Fruit fly (Drosophila melanogaster) whole organism, embryonic: ENCODE measurements around the gene SIFaR.

Source experiments
- Ada2b ChIP-seq: fragments of 200-800 bp; sonication (Bioruptor generic); IDR thresholded peaks from 2 replicates; pipeline ENCODE4 v1.3.6; 2022; ENCODE audit warnings: missing biosample characterization, missing genetic modification characterization
- Adf1 ChIP-seq: fragments of 200-800 bp; sonication (Bioruptor generic); IDR thresholded peaks from 2 replicates; pipeline ENCODE4 v1.3.6; 2022; ENCODE audit warnings: missing biosample characterization, missing genetic modification characterization
- Atf3 ChIP-seq: fragments of 200-800 bp; sonication (Bioruptor generic); optimal IDR thresholded peaks from 3 replicates; lab custom pipeline; 2016; ENCODE audit warnings: missing biosample characterization, missing genetic modification characterization
- Atf6 ChIP-seq: fragments of 200-800 bp; sonication (Bioruptor generic); IDR thresholded peaks from 2 replicates; pipeline ENCODE4 v1.3.6; 2022; ENCODE audit warnings: missing biosample characterization, missing genetic modification characterization
- BEAF-32 ChIP-seq: fragments of 200-800 bp; sonication (Bioruptor generic); optimal IDR thresholded peaks from 3 replicates; lab custom pipeline; 2017; ENCODE audit warnings: missing biosample characterization, missing genetic modification characterization, mild to moderate bottlenecking, moderate library complexity, missing genetic modification reagents
- BtbVII ChIP-seq: fragments of 200-800 bp; sonication (Bioruptor generic); optimal IDR thresholded peaks from 3 replicates; lab custom pipeline; 2017; ENCODE audit warnings: missing biosample characterization, mild to moderate bottlenecking, missing genetic modification characterization
- CG10274 ChIP-seq: fragments of 200-800 bp; sonication (Bioruptor generic); optimal IDR thresholded peaks from 3 replicates; lab custom pipeline; 2017; ENCODE audit warnings: missing biosample characterization, mild to moderate bottlenecking, missing genetic modification characterization
- CG10321 ChIP-seq: fragments of 200-800 bp; sonication (Bioruptor generic); IDR thresholded peaks from 2 replicates; pipeline ENCODE4 v1.3.6; 2022; ENCODE audit warnings: missing biosample characterization, missing genetic modification characterization
- CG11085 ChIP-seq: fragments of 200-800 bp; sonication (Bioruptor generic); IDR thresholded peaks from 2 replicates; pipeline ENCODE4 v1.3.6; 2022; ENCODE audit warnings: missing biosample characterization, missing genetic modification characterization
- CG11247 ChIP-seq: fragments of 200-800 bp; sonication (Bioruptor generic); IDR thresholded peaks from 2 replicates; pipeline ENCODE4 v1.3.6; 2022; ENCODE audit warnings: missing biosample characterization, missing genetic modification characterization
- CG12219 ChIP-seq: fragments of 200-800 bp; sonication (Bioruptor generic); optimal IDR thresholded peaks from 3 replicates; lab custom pipeline; 2018; ENCODE audit warnings: missing biosample characterization, mild to moderate bottlenecking, missing genetic modification characterization
- CG15269 ChIP-seq: fragments of 200-800 bp; sonication (Bioruptor generic); optimal IDR thresholded peaks from 2 replicates; lab custom pipeline; 2018; ENCODE audit warnings: missing biosample characterization, mild to moderate bottlenecking, missing genetic modification characterization, moderate library complexity
- CG17385 ChIP-seq: fragments of 200-800 bp; sonication (Bioruptor generic); optimal IDR thresholded peaks from 3 replicates; lab custom pipeline; 2018; ENCODE audit warnings: missing biosample characterization, mild to moderate bottlenecking, missing genetic modification characterization
- CG1792 ChIP-seq: fragments of 200-800 bp; sonication (Bioruptor generic); optimal IDR thresholded peaks from 2 replicates; lab custom pipeline; 2016; ENCODE audit warnings: missing biosample characterization, missing genetic modification characterization
- CG18599 ChIP-seq: fragments of 200-800 bp; sonication (Bioruptor generic); optimal IDR thresholded peaks from 3 replicates; lab custom pipeline; 2017; ENCODE audit warnings: missing biosample characterization, missing genetic modification characterization, mild to moderate bottlenecking, moderate library complexity, missing genetic modification reagents
- CG18619 ChIP-seq: fragments of 200-800 bp; sonication (Bioruptor generic); optimal IDR thresholded peaks from 3 replicates; lab custom pipeline; 2017; ENCODE audit warnings: missing biosample characterization, mild to moderate bottlenecking, missing genetic modification characterization
- CG2678 ChIP-seq: fragments of 200-800 bp; sonication (Bioruptor generic); optimal IDR thresholded peaks from 3 replicates; lab custom pipeline; 2019; ENCODE audit warnings: missing biosample characterization, mild to moderate bottlenecking, missing genetic modification characterization, moderate library complexity
- CG31224 ChIP-seq: fragments of 200-800 bp; sonication (Bioruptor generic); IDR thresholded peaks from 2 replicates; pipeline ENCODE4 v1.3.6; 2022; ENCODE audit warnings: missing biosample characterization, missing genetic modification characterization
- CG31441 ChIP-seq: fragments of 200-800 bp; sonication (Bioruptor generic); IDR thresholded peaks from 2 replicates; pipeline ENCODE4 v1.3.6; 2022; ENCODE audit warnings: missing biosample characterization, missing genetic modification characterization
- CG33213 ChIP-seq: fragments of 200-800 bp; sonication (Bioruptor generic); optimal IDR thresholded peaks from 3 replicates; lab custom pipeline; 2016; ENCODE audit warnings: missing biosample characterization, missing genetic modification characterization
- CG4360 ChIP-seq: fragments of 200-800 bp; sonication (Bioruptor generic); IDR thresholded peaks from 2 replicates; pipeline ENCODE4 v1.3.6; 2022; ENCODE audit warnings: missing biosample characterization, missing genetic modification characterization
- CG7372 ChIP-seq: fragments of 200-800 bp; sonication (Bioruptor generic); IDR thresholded peaks from 2 replicates; pipeline ENCODE4 v1.3.6; 2022; ENCODE audit warnings: missing biosample characterization, missing genetic modification characterization
- CG7839 ChIP-seq: fragments of 200-800 bp; sonication (Bioruptor generic); optimal IDR thresholded peaks from 3 replicates; lab custom pipeline; 2018; ENCODE audit warnings: missing biosample characterization, mild to moderate bottlenecking, missing genetic modification characterization, moderate library complexity
- CG7987 ChIP-seq: fragments of 200-800 bp; sonication (Bioruptor generic); optimal IDR thresholded peaks from 2 replicates; lab custom pipeline; 2018; ENCODE audit warnings: missing biosample characterization, mild to moderate bottlenecking, missing genetic modification characterization, moderate library complexity
- CG8281 ChIP-seq: fragments of 200-800 bp; sonication (Bioruptor generic); optimal IDR thresholded peaks from 2 replicates; lab custom pipeline; 2018; ENCODE audit warnings: missing biosample characterization, mild to moderate bottlenecking, missing genetic modification characterization, moderate library complexity
- CTCF ChIP-seq: fragments of 200-800 bp; sonication (Bioruptor generic); optimal IDR thresholded peaks from 2 replicates; lab custom pipeline; 2017; ENCODE audit warnings: missing biosample characterization, mild to moderate bottlenecking, missing genetic modification characterization, moderate library complexity
- D19B ChIP-seq: fragments of 200-800 bp; sonication (Bioruptor generic); optimal IDR thresholded peaks from 2 replicates; lab custom pipeline; 2017; ENCODE audit warnings: missing biosample characterization, mild to moderate bottlenecking, missing genetic modification characterization
- Doc3 ChIP-seq: fragments of 200-800 bp; sonication (Bioruptor generic); IDR thresholded peaks from 3 replicates; pipeline ENCODE4 v1.3.6; 2022; ENCODE audit warnings: missing biosample characterization, missing genetic modification characterization; ENCODE audit not compliant: partially characterized antibody
- Dp ChIP-seq: fragments of 200-800 bp; sonication (Bioruptor generic); optimal IDR thresholded peaks from 2 replicates; lab custom pipeline; 2018; ENCODE audit warnings: missing biosample characterization, mild to moderate bottlenecking, missing genetic modification characterization, moderate library complexity
- E2f2 ChIP-seq: fragments of 200-800 bp; sonication (Bioruptor generic); IDR thresholded peaks from 2 replicates; pipeline ENCODE4 v1.3.6; 2022; ENCODE audit warnings: missing biosample characterization, missing genetic modification characterization
- Gug ChIP-seq: fragments of 200-800 bp; sonication (Bioruptor generic); IDR thresholded peaks from 4 replicates; pipeline ENCODE4 v1.3.6; 2022; ENCODE audit warnings: missing biosample characterization, missing genetic modification characterization
- HHEX ChIP-seq: fragments of 200-800 bp; sonication (Bioruptor generic); optimal IDR thresholded peaks from 3 replicates; lab custom pipeline; 2017; ENCODE audit warnings: missing biosample characterization, mild to moderate bottlenecking, missing genetic modification characterization, missing genetic modification reagents
- HmgZ ChIP-seq: fragments of 200-800 bp; sonication (Bioruptor generic); optimal IDR thresholded peaks from 2 replicates; lab custom pipeline; 2018; ENCODE audit warnings: missing biosample characterization, mild to moderate bottlenecking, missing genetic modification characterization
- MBD-R2 ChIP-seq: fragments of 200-800 bp; sonication (Bioruptor generic); IDR thresholded peaks from 2 replicates; pipeline ENCODE4 v1.3.6; 2022; ENCODE audit warnings: missing biosample characterization, missing genetic modification characterization
- Med ChIP-seq: fragments of 200-800 bp; sonication (Bioruptor generic); peaks from one replicate; lab custom pipeline; 2016; ENCODE audit warnings: missing biosample characterization, missing genetic modification characterization, mild to moderate bottlenecking, inconsistent platforms, moderate library complexity
- Stat92E ChIP-seq, 3 experiments: fragments of >200 bp in 2 of 3; fragments of 200-800 bp in 1 of 3; sonication (Bioruptor generic) in 1 of 3; optimal IDR thresholded peaks; 2 replicates each; lab custom pipeline; 2017 to 2019; ENCODE audit warnings: missing biosample characterization in 3 of 3, missing genetic modification characterization in 3 of 3, mild to moderate bottlenecking in 1 of 3, moderate library complexity in 1 of 3
- Trl ChIP-seq, 3 experiments: fragments of >200 bp in 2 of 3; fragments of 200-800 bp in 1 of 3; sonication (Bioruptor generic) in 1 of 3; optimal IDR thresholded peaks; 2 replicates in 1 of 3; 3 replicates in 2 of 3; lab custom pipeline; 2016 to 2017; ENCODE audit warnings: missing biosample characterization in 1 of 3, missing genetic modification characterization in 1 of 3
- Xbp1 ChIP-seq: fragments of 200-800 bp; sonication (Bioruptor generic); optimal IDR thresholded peaks from 3 replicates; lab custom pipeline; 2016; ENCODE audit warnings: missing biosample characterization, mild to moderate bottlenecking, missing genetic modification characterization
- dmrt99B ChIP-seq: fragments of 200-800 bp; sonication (Bioruptor generic); optimal IDR thresholded peaks from 2 replicates; lab custom pipeline; 2018; ENCODE audit warnings: missing biosample characterization, mild to moderate bottlenecking, missing genetic modification characterization, moderate library complexity
- gro ChIP-seq: fragments of 200-800 bp; sonication (Bioruptor generic); optimal IDR thresholded peaks from 2 replicates; lab custom pipeline; 2016; ENCODE audit warnings: missing biosample characterization, missing genetic modification characterization
- her ChIP-seq: fragments of 200-800 bp; sonication (Bioruptor generic); optimal IDR thresholded peaks from 2 replicates; lab custom pipeline; 2016; ENCODE audit warnings: missing biosample characterization, missing genetic modification characterization
- nerfin-1 ChIP-seq: fragments of 200-800 bp; sonication (Bioruptor generic); optimal IDR thresholded peaks from 3 replicates; lab custom pipeline; 2019; ENCODE audit warnings: missing biosample characterization, mild to moderate bottlenecking, missing genetic modification characterization, moderate library complexity
- org-1 ChIP-seq: fragments of 200-800 bp; sonication (Bioruptor generic); optimal IDR thresholded peaks from 2 replicates; lab custom pipeline; 2017; ENCODE audit warnings: missing biosample characterization, missing genetic modification characterization
- pho ChIP-seq: fragments of 200-800 bp; sonication (Bioruptor generic); optimal IDR thresholded peaks from 2 replicates; lab custom pipeline; 2016; ENCODE audit warnings: missing biosample characterization, missing genetic modification characterization
- sob ChIP-seq: fragments of 200-800 bp; sonication (Bioruptor generic); IDR thresholded peaks from 2 replicates; pipeline ENCODE4 v1.3.6; 2022; ENCODE audit warnings: missing biosample characterization, missing genetic modification characterization
- sr ChIP-seq: fragments of 200-800 bp; sonication (Bioruptor generic); IDR thresholded peaks from 3 replicates; pipeline ENCODE4 v1.3.6; 2022; ENCODE audit warnings: missing biosample characterization, missing genetic modification characterization
- tup ChIP-seq: fragments of 200-800 bp; sonication (Bioruptor generic); optimal IDR thresholded peaks from 2 replicates; lab custom pipeline; 2016; ENCODE audit warnings: missing biosample characterization, mild to moderate bottlenecking, missing genetic modification characterization, moderate library complexity
- unc-4 ChIP-seq: fragments of 200-800 bp; sonication (Bioruptor generic); IDR thresholded peaks from 2 replicates; pipeline ENCODE4 v1.3.6; 2022; ENCODE audit warnings: missing biosample characterization, missing genetic modification characterization; ENCODE audit not compliant: partially characterized antibody
- vnd ChIP-seq: fragments of 200-800 bp; sonication (Bioruptor generic); IDR thresholded peaks from 3 replicates; pipeline ENCODE4 v1.3.6; 2022; ENCODE audit warnings: missing biosample characterization, missing genetic modification characterization; ENCODE audit not compliant: partially characterized antibody

SIFaR gene

dm6 chr3R:21246492-21247061, 47.2 kb downstream of the SIFaR start, which contains the start of gene ETHR:
Gene ETHR (plus strand): TSS chr3R:21247011.
- TF ChIP-seq gro (GFP tag; lab: Kevin White, UChicago) = peak; percentile 37
- TF ChIP-seq CG17385 (GFP tag; lab: Kevin White, UChicago) = peak; percentile 51
- TF ChIP-seq CG11085 (GFP tag; lab: Robert Waterston, UW) = peak; percentile 37; the same call in 1 of the 2 replicates
- peak; percentile 29 for TF ChIP-seq CG12219 (GFP tag; lab: Kevin White, UChicago)
- TF ChIP-seq sr = no peak
- peak; percentile 1 for TF ChIP-seq pho (GFP tag; lab: Kevin White, UChicago)
- TF ChIP-seq CG8281 (tag; lab: Kevin White, UChicago) = peak; percentile 54
- TF ChIP-seq CTCF = peak; percentile 79
- no peak for TF ChIP-seq CG4360
- no peak for TF ChIP-seq CG31224
- TF ChIP-seq her (GFP tag; lab: Kevin White, UChicago) = peak; percentile 35
- no peak for TF ChIP-seq Gug
- peak; percentile 65 for TF ChIP-seq HmgZ (tag; lab: Kevin White, UChicago)
- TF ChIP-seq CG15269 (tag; lab: Kevin White, UChicago) = peak; percentile 78
- TF ChIP-seq CG7987 = peak; percentile 10
- TF ChIP-seq tup (GFP tag; lab: Kevin White, UChicago) = no peak
- TF ChIP-seq CG2678 (tag; lab: Kevin White, UChicago) = peak; percentile 73
- TF ChIP-seq D19B (GFP tag; lab: Kevin White, UChicago) = peak; percentile 14
- TF ChIP-seq CG7839 (tag; lab: Kevin White, UChicago) = peak; percentile 41
- no peak for TF ChIP-seq CG7372 (GFP tag; lab: Robert Waterston, UW)
- TF ChIP-seq dmrt99B (tag; lab: Kevin White, UChicago) = peak; percentile 17
- TF ChIP-seq Xbp1 (GFP tag; lab: Kevin White, UChicago) = peak; percentile 41
- TF ChIP-seq CG33213 (GFP tag; lab: Kevin White, UChicago) = no peak
- TF ChIP-seq Stat92E (GFP tag; optimal IDR thresholded peaks at IDR 0.05; lab: Kevin White, UChicago) = no peak
- peak; percentile 53 for TF ChIP-seq unc-4
- TF ChIP-seq CG1792 (GFP tag; lab: Kevin White, UChicago) = no peak
- peak; percentile 35 for TF ChIP-seq BEAF-32
- TF ChIP-seq org-1 (GFP tag; lab: Kevin White, UChicago) = peak; percentile 44
- TF ChIP-seq MBD-R2 (GFP tag; lab: Robert Waterston, UW) = peak; percentile 49; the same call in 1 of the 2 replicates
- 0 out of 2 replicates have a peak, but pooled peaks have one; percentile 19 for TF ChIP-seq CG10321 (GFP tag; lab: Robert Waterston, UW)
- TF ChIP-seq Dp = peak; percentile 69
- TF ChIP-seq Atf3 (GFP tag; lab: Kevin White, UChicago) = no peak
- TF ChIP-seq CG31441 (GFP tag; lab: Robert Waterston, UW) = peak; percentile 45
- peak; percentile 75 for TF ChIP-seq Atf6 (GFP tag; lab: Robert Waterston, UW)
- TF ChIP-seq Ada2b (GFP tag; lab: Robert Waterston, UW) = no peak
- TF ChIP-seq CG18619 = peak; percentile 39
- TF ChIP-seq Adf1 = peak; percentile 54; the same call in 1 of the 2 replicates
- TF ChIP-seq vnd (GFP tag; lab: Robert Waterston, UW) = peak; percentile 53; the same call in 2 of the 3 replicates
- TF ChIP-seq nerfin-1 (tag; lab: Kevin White, UChicago) = no peak
- peak; percentile 68 for TF ChIP-seq HHEX (GFP tag; lab: Kevin White, UChicago)
- 0 out of 2 replicates have a peak, but pooled peaks have one; percentile 5 for TF ChIP-seq CG11247 (GFP tag; lab: Robert Waterston, UW)
- TF ChIP-seq CG18599 (GFP tag; lab: Kevin White, UChicago) = peak; percentile 67
- peak; percentile 48; the same call in 1 of the 2 replicates for TF ChIP-seq sob (GFP tag; lab: Robert Waterston, UW)
- no peak for TF ChIP-seq Doc3 (GFP tag; lab: Robert Waterston, UW)
- peak; percentile 50; the same call in 1 of the 2 replicates for TF ChIP-seq E2f2 (GFP tag; lab: Robert Waterston, UW)
- TF ChIP-seq BtbVII (GFP tag; lab: Kevin White, UChicago) = no peak
- TF ChIP-seq CG10274 (GFP tag; lab: Kevin White, UChicago) = no peak
- TF ChIP-seq Trl (optimal IDR thresholded peaks at IDR 0.05; lab: Kevin White, UChicago) = no peak
- TF ChIP-seq Trl (GFP tag; optimal IDR thresholded peaks at IDR 0.05; lab: Kevin White, UChicago) = peak; percentile 10
- peak; percentile 87 for TF ChIP-seq Med (GFP tag; lab: Kevin White, UChicago)
